Fruit fly (Drosophila melanogaster): Measurements from ENCODE around the gene mRpL51.

- TF ChIP-seq Myc (optimal IDR thresholded peaks at IDR 0.05): no peak
- TF ChIP-seq h (optimal IDR thresholded peaks at IDR 0.05): no peak
- TF ChIP-seq insv (optimal IDR thresholded peaks at IDR 0.05): no peak
Observed at dm6 chr2L:8525000-8525399, 7.8 kb upstream of the mRpL51 start.
